Worm (Caenorhabditis elegans) whole organism, young adult: ENCODE data around the gene madf-1.
A peak's percentile ranks its signal among the peaks of the same experiment; 100 is the strongest.

ENCODE experiments used
- B0019.2 ChIP-seq: fragments of 200-800 bp; sonication (Bioruptor generic); conservative IDR thresholded peaks from 2 replicates; pipeline ENCODE4 v1.3.6; 2022; ENCODE audit warnings: missing genetic modification reagents, missing genetic modification characterization, missing compliant biosample characterization
- B0261.1 ChIP-seq: sonication (generic microtip); optimal IDR thresholded peaks from 2 replicates; lab custom pipeline; 2016; ENCODE audit warnings: mild to moderate bottlenecking, missing genetic modification characterization, moderate library complexity, missing compliant biosample characterization
- F10E7.11 ChIP-seq: sonication (generic microtip); optimal IDR thresholded peaks from 2 replicates; lab custom pipeline; 2017; ENCODE audit warnings: mild to moderate bottlenecking, missing genetic modification characterization, moderate library complexity, missing compliant biosample characterization
- F23B12.7 ChIP-seq: sonication (generic microtip); optimal IDR thresholded peaks from 2 replicates; lab custom pipeline; 2017; ENCODE audit warnings: missing genetic modification characterization, mild to moderate bottlenecking, missing compliant biosample characterization, antibody characterized with exemption, moderate library complexity; ENCODE audit not compliant: insufficient read depth
- F33H1.4 ChIP-seq: fragments of 200-800 bp; sonication (Bioruptor generic); IDR thresholded peaks from 2 replicates; pipeline ENCODE4 v1.3.6; 2022; ENCODE audit warnings: missing genetic modification reagents, missing genetic modification characterization, missing compliant biosample characterization
- F37B4.10 ChIP-seq: fragments of 200-800 bp; sonication (Bioruptor generic); IDR thresholded peaks from 2 replicates; pipeline ENCODE4 v1.3.6; 2022; ENCODE audit warnings: missing genetic modification characterization, missing compliant biosample characterization
- T26A5.8 ChIP-seq: sonication (generic microtip); optimal IDR thresholded peaks from 2 replicates; lab custom pipeline; 2016; ENCODE audit warnings: missing genetic modification characterization, missing compliant biosample characterization
- Y53F4B.3 ChIP-seq: fragments of 200-800 bp; sonication (Bioruptor generic); IDR thresholded peaks from 2 replicates; pipeline ENCODE4 v1.3.6; 2022; ENCODE audit warnings: missing genetic modification reagents, missing genetic modification characterization, missing compliant biosample characterization
- akir-1 ChIP-seq: fragments of 200-800 bp; sonication (Bioruptor generic); optimal IDR thresholded peaks from 2 replicates; lab custom pipeline; 2018; ENCODE audit warnings: mild to moderate bottlenecking, missing genetic modification characterization, moderate library complexity, missing compliant biosample characterization
- aptf-2 ChIP-seq: fragments of 200-800 bp; sonication (Bioruptor generic); conservative IDR thresholded peaks from 2 replicates; pipeline ENCODE4 v1.3.6; 2022; ENCODE audit warnings: missing genetic modification reagents, missing genetic modification characterization, missing compliant biosample characterization
- atf-7 ChIP-seq: sonication (generic microtip); optimal IDR thresholded peaks from 2 replicates; lab custom pipeline; 2017; ENCODE audit warnings: mild to moderate bottlenecking, missing genetic modification characterization, missing compliant biosample characterization
- athp-1 ChIP-seq: sonication (generic microtip); optimal IDR thresholded peaks from 2 replicates; lab custom pipeline; 2017; ENCODE audit warnings: mild to moderate bottlenecking, missing genetic modification characterization, missing compliant biosample characterization
- attf-5 ChIP-seq: fragments of 200-800 bp; sonication (Bioruptor generic); optimal IDR thresholded peaks from 2 replicates; lab custom pipeline; 2018; ENCODE audit warnings: mild to moderate bottlenecking, missing genetic modification characterization, missing compliant biosample characterization
- ceh-27 ChIP-seq: fragments of 200-800 bp; sonication (Bioruptor generic); optimal IDR thresholded peaks from 2 replicates; lab custom pipeline; 2018; ENCODE audit warnings: mild to moderate bottlenecking, missing genetic modification characterization, moderate library complexity, missing compliant biosample characterization
- dpl-1 ChIP-seq: fragments of 150-350 bp; optimal IDR thresholded peaks from 2 replicates; lab custom pipeline; 2014; ENCODE audit warnings: missing biosample characterization, missing genetic modification reagents, missing genetic modification characterization
- efl-1 ChIP-seq: fragments of 150-350 bp; optimal IDR thresholded peaks from 2 replicates; lab custom pipeline; 2014; ENCODE audit warnings: missing biosample characterization, missing genetic modification reagents, missing genetic modification characterization
- egrh-3 ChIP-seq: fragments of 200-800 bp; sonication (Bioruptor generic); IDR thresholded peaks from 2 replicates; pipeline ENCODE4 v1.3.6; 2022; ENCODE audit warnings: missing genetic modification reagents, missing genetic modification characterization, missing compliant biosample characterization
- him-1 ChIP-seq: sonication (generic microtip); optimal IDR thresholded peaks from 2 replicates; lab custom pipeline; 2016; ENCODE audit warnings: missing genotype, missing genetic modification reagents, missing genetic modification characterization, missing compliant biosample characterization
- hlh-12 ChIP-seq: sonication (generic microtip); optimal IDR thresholded peaks from 2 replicates; lab custom pipeline; 2016; ENCODE audit warnings: missing genetic modification characterization, missing compliant biosample characterization
- hsf-1 ChIP-seq: fragments of 200-800 bp; sonication (Bioruptor generic); IDR thresholded peaks from 2 replicates; pipeline ENCODE4 v1.3.6; 2022; ENCODE audit warnings: missing genetic modification reagents, missing genetic modification characterization, missing compliant biosample characterization
- let-607 ChIP-seq, 2 experiments: fragments of 200-800 bp in 1 of 2; sonication (Bioruptor generic) in 1 of 2; sonication (generic microtip) in 1 of 2; optimal IDR thresholded peaks; 2 replicates each; lab custom pipeline; 2016 to 2018; ENCODE audit warnings: mild to moderate bottlenecking in 2 of 2, missing compliant biosample characterization in 2 of 2, missing genetic modification characterization in 2 of 2, moderate library complexity in 2 of 2, missing genotype in 1 of 2
- lsy-27 ChIP-seq: sonication (generic microtip); optimal IDR thresholded peaks from 2 replicates; lab custom pipeline; 2017; ENCODE audit warnings: missing genetic modification characterization, mild to moderate bottlenecking, missing compliant biosample characterization, antibody characterized with exemption, missing genotype, borderline replicate concordance; ENCODE audit not compliant: insufficient read depth
- mcd-1 ChIP-seq: fragments of 200-800 bp; sonication (Bioruptor generic); IDR thresholded peaks from 2 replicates; pipeline ENCODE4 v1.3.6; 2022; ENCODE audit warnings: missing genetic modification reagents, missing genetic modification characterization, missing compliant biosample characterization
- mes-4 ChIP-seq: sonication (generic microtip); optimal IDR thresholded peaks from 2 replicates; lab custom pipeline; 2016; ENCODE audit warnings: missing genotype, missing genetic modification characterization, missing compliant biosample characterization
- mxl-1 ChIP-seq: sonication (generic microtip); optimal IDR thresholded peaks from 2 replicates; lab custom pipeline; 2016; ENCODE audit warnings: missing genetic modification characterization, missing compliant biosample characterization
- nfya-1 ChIP-seq: sonication (generic microtip); optimal IDR thresholded peaks from 2 replicates; lab custom pipeline; 2017; ENCODE audit warnings: antibody characterized with exemption, missing compliant biosample characterization, missing genetic modification characterization, borderline replicate concordance; ENCODE audit not compliant: insufficient read depth
- nfyb-1 ChIP-seq: fragments of 200-800 bp; sonication (Bioruptor generic); IDR thresholded peaks from 2 replicates; pipeline ENCODE4 v1.3.6; 2022; ENCODE audit warnings: missing genetic modification reagents, missing genetic modification characterization, missing compliant biosample characterization
- nhr-80 ChIP-seq: sonication (generic microtip); optimal IDR thresholded peaks from 2 replicates; lab custom pipeline; 2016; ENCODE audit warnings: missing genetic modification characterization, missing compliant biosample characterization
- pha-4 ChIP-seq: fragments of 150-350 bp; sonication (generic microtip); optimal IDR thresholded peaks from 2 replicates; lab custom pipeline; 2014; ENCODE audit warnings: missing biosample characterization, missing genetic modification reagents, missing genetic modification characterization
- sdz-38 ChIP-seq: sonication (generic microtip); optimal IDR thresholded peaks from 2 replicates; lab custom pipeline; 2016; ENCODE audit warnings: missing genotype, missing genetic modification characterization, missing compliant biosample characterization
- sea-2 ChIP-seq: fragments of 200-800 bp; sonication (Bioruptor generic); IDR thresholded peaks from 2 replicates; pipeline ENCODE4 v1.3.6; 2022; ENCODE audit warnings: missing genetic modification characterization, missing compliant biosample characterization
- snpc-1.1 ChIP-seq: sonication (generic microtip); optimal IDR thresholded peaks from 2 replicates; lab custom pipeline; 2017; ENCODE audit warnings: missing genetic modification characterization, mild to moderate bottlenecking, missing compliant biosample characterization, antibody characterized with exemption, moderate library complexity, missing genotype, missing genetic modification reagents; ENCODE audit not compliant: insufficient read depth
- snpc-1.3 ChIP-seq: sonication (generic microtip); optimal IDR thresholded peaks from 2 replicates; lab custom pipeline; 2017; ENCODE audit warnings: missing genetic modification characterization, mild to moderate bottlenecking, missing compliant biosample characterization, antibody characterized with exemption, moderate library complexity, missing genotype, missing genetic modification reagents; ENCODE audit not compliant: insufficient read depth
- snpc-4 ChIP-seq, 5 experiments: fragments of 150-350 bp in 1 of 5; sonication (generic microtip) in 4 of 5; optimal IDR thresholded peaks; 2 replicates each; lab custom pipeline; 2014 to 2018; ENCODE audit warnings: missing genetic modification characterization in 5 of 5, missing biosample characterization in 3 of 5, antibody characterized with exemption in 2 of 5, mild to moderate bottlenecking in 2 of 5, missing compliant biosample characterization in 2 of 5, missing genotype in 2 of 5, moderate library complexity in 2 of 5, missing genetic modification reagents in 1 of 5
- tbx-9 ChIP-seq: sonication (generic microtip); optimal IDR thresholded peaks from 2 replicates; lab custom pipeline; 2016; ENCODE audit warnings: borderline replicate concordance, missing genetic modification characterization, inconsistent platforms, missing compliant biosample characterization
- unc-62 ChIP-seq: fragments of 150-350 bp; optimal IDR thresholded peaks from 2 replicates; lab custom pipeline; 2014; ENCODE audit warnings: missing biosample characterization, missing genetic modification reagents, missing genetic modification characterization
- xnd-1 ChIP-seq: sonication (generic microtip); optimal IDR thresholded peaks from 2 replicates; lab custom pipeline; 2016; ENCODE audit warnings: missing genotype, missing genetic modification reagents, missing genetic modification characterization, missing compliant biosample characterization
- ztf-18 ChIP-seq: sonication (generic microtip); optimal IDR thresholded peaks from 2 replicates; lab custom pipeline; 2016; ENCODE audit warnings: missing genotype, mild to moderate bottlenecking, missing genetic modification characterization, missing compliant biosample characterization
- ztf-3 ChIP-seq: fragments of 200-800 bp; sonication (Bioruptor generic); optimal IDR thresholded peaks from 2 replicates; lab custom pipeline; 2018; ENCODE audit warnings: mild to moderate bottlenecking, missing genetic modification characterization, missing compliant biosample characterization

The madf-1 gene

ce11 chrIV:858630-859029 is 26.9 kb upstream of the madf-1 start, which contains the start of gene Y55F3BR.2:
Gene Y55F3BR.2, plus strand, starts transcription at chrIV:858930.
- TF ChIP-seq tbx-9 (tag; lab: Kevin White, UChicago) (no peak), dpl-1 (GFP tag; lab: Kevin White, UChicago) (no peak), F23B12.7 (no peak)

DNA sequence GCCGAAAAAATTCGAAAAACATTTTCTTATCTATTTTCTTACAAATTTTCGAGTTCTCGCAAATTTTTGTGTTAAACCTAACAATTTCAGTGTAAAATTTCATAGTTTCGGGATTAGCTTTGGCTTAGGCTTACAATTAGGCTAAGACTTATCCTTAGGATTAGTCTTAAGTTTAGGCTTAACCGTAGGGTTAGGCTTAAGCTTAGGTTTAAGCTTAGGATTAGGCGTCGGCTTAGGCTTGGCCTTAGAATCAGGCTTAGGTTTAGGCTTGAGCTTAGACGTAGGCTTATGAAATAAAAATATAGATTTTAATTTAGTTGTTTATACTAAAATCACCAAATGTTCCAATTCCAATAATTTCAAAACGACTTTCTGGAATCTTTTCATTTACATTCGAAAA is 24.3 kb upstream of the madf-1 start:
- TF ChIP-seq xnd-1 (tag; lab: Kevin White, UChicago) (no peak), F33H1.4 (GFP tag; lab: Robert Waterston, UW) (no peak), hsf-1 (GFP tag; lab: Robert Waterston, UW) (no peak), sea-2 (GFP tag; lab: Robert Waterston, UW) (no peak), lsy-27 (tag; lab: Kevin White, UChicago) (no peak), mxl-1 (no peak), atf-7 (tag; lab: Kevin White, UChicago) (no peak), T26A5.8 (tag; lab: Kevin White, UChicago) (no peak), efl-1 (GFP tag; lab: Kevin White, UChicago) (no peak), B0261.1 (tag; lab: Kevin White, UChicago) (no peak), snpc-1.1 (tag; lab: Kevin White, UChicago) (no peak), akir-1 (GFP tag; lab: Kevin White, UChicago) (no peak), ztf-3 (GFP tag; lab: Kevin White, UChicago) (no peak)
- TF ChIP-seq, all 124 proteins: peak for 0

DNA sequence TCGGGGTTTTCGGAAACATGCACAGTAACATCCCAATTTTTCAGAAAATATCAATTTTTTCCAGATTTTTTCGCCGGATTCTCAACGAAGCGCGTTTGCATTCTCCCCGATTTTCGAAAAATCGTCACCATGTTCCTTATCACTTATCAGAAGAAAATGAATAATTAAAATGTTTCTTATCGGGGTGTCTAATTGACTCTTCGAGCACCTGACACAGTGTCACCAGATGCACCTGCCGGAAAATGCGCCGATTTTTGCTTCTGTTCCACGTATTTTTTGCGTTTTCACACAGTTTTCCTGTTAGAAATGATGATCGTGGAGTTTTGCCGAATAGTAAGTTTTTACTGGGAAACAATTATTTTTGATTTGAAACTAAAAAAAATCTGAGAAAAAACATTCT is 23.8 kb upstream of the madf-1 start:
- TF ChIP-seq ztf-18 = no peak
- 0 out of 2 replicates have a peak, but pooled peaks have one; percentile 27 for TF ChIP-seq mcd-1 (GFP tag; lab: Robert Waterston, UW)
- TF ChIP-seq unc-62 (GFP tag; lab: Kevin White, UChicago) = no peak
- no peak for TF ChIP-seq sdz-38 (tag; lab: Kevin White, UChicago)
- no peak for TF ChIP-seq Y53F4B.3 (GFP tag; lab: Robert Waterston, UW)
- TF ChIP-seq T26A5.8 (tag; lab: Kevin White, UChicago) = no peak
- TF ChIP-seq snpc-1.3 (tag; lab: Kevin White, UChicago) = no peak
- TF ChIP-seq egrh-3 (GFP tag; lab: Robert Waterston, UW) = no peak
- TF ChIP-seq nhr-80 = peak; percentile 57
- no peak for TF ChIP-seq mes-4 (tag; lab: Kevin White, UChicago)
- TF ChIP-seq B0019.2 = no peak
- TF ChIP-seq let-607 (tag; optimal IDR thresholded peaks at IDR 0.05; lab: Kevin White, UChicago) = peak; percentile 37 to 39
- TF ChIP-seq pha-4 (tag; lab: Kevin White, UChicago) = no peak
- no peak for TF ChIP-seq F37B4.10
- no peak for TF ChIP-seq snpc-4 (GFP tag; optimal IDR thresholded peaks at IDR 0.05; lab: Kevin White, UChicago)
- TF ChIP-seq snpc-4 (tag; optimal IDR thresholded peaks at IDR 0.05; lab: Kevin White, UChicago) = no peak
- no peak for TF ChIP-seq nfya-1 (tag; lab: Kevin White, UChicago)
- no peak for TF ChIP-seq him-1 (tag; lab: Kevin White, UChicago)
- TF ChIP-seq F10E7.11 = no peak
- TF ChIP-seq attf-5 (GFP tag; lab: Kevin White, UChicago) = peak; percentile 4
- TF ChIP-seq nfyb-1 = no peak
- TF ChIP-seq athp-1 (tag; lab: Kevin White, UChicago) = no peak
- TF ChIP-seq hlh-12 (tag; lab: Kevin White, UChicago) = no peak
- TF ChIP-seq B0261.1 (tag; lab: Kevin White, UChicago) = no peak
- TF ChIP-seq ceh-27 (GFP tag; lab: Kevin White, UChicago) = no peak
- TF ChIP-seq aptf-2 = no peak
- no peak for TF ChIP-seq sea-2 (GFP tag; lab: Robert Waterston, UW)
